Fruit fly (Drosophila melanogaster) whole organism, embryonic: Measurements from ENCODE around the gene CG46460.

Source experiments
- Ada2b ChIP-seq: fragments of 200-800 bp; sonication (Bioruptor generic); IDR thresholded peaks from 2 replicates; pipeline ENCODE4 v1.3.6; 2022; ENCODE audit warnings: missing biosample characterization, missing genetic modification characterization
- Bgb ChIP-seq: fragments of 200-800 bp; sonication (Bioruptor generic); IDR thresholded peaks from 2 replicates; pipeline ENCODE4 v1.3.6; 2022; ENCODE audit warnings: missing biosample characterization, missing genetic modification characterization; ENCODE audit not compliant: partially characterized antibody
- CG10209 ChIP-seq: fragments of 200-800 bp; sonication (Bioruptor generic); optimal IDR thresholded peaks from 3 replicates; lab custom pipeline; 2017; ENCODE audit warnings: missing biosample characterization, mild to moderate bottlenecking, missing genetic modification characterization, missing genetic modification reagents
- CG10979 ChIP-seq: fragments of 200-800 bp; sonication (Bioruptor generic); optimal IDR thresholded peaks from 2 replicates; lab custom pipeline; 2018; ENCODE audit warnings: missing biosample characterization, mild to moderate bottlenecking, missing genetic modification characterization, moderate library complexity
- CG11085 ChIP-seq: fragments of 200-800 bp; sonication (Bioruptor generic); IDR thresholded peaks from 2 replicates; pipeline ENCODE4 v1.3.6; 2022; ENCODE audit warnings: missing biosample characterization, missing genetic modification characterization
- CG12104 ChIP-seq: fragments of 200-800 bp; sonication (Bioruptor generic); optimal IDR thresholded peaks from 3 replicates; lab custom pipeline; 2016; ENCODE audit warnings: missing biosample characterization, missing genetic modification characterization
- CG14965 ChIP-seq: fragments of 200-800 bp; sonication (Bioruptor generic); optimal IDR thresholded peaks from 2 replicates; lab custom pipeline; 2016; ENCODE audit warnings: missing biosample characterization, missing genetic modification characterization, borderline replicate concordance
- CG1529 ChIP-seq: fragments of 200-800 bp; sonication (Bioruptor generic); optimal IDR thresholded peaks from 3 replicates; lab custom pipeline; 2018; ENCODE audit warnings: missing biosample characterization, missing genetic modification characterization
- CG15514 ChIP-seq: fragments of 200-800 bp; sonication (Bioruptor generic); optimal IDR thresholded peaks from 3 replicates; lab custom pipeline; 2017; ENCODE audit warnings: missing biosample characterization, missing genetic modification characterization, mild to moderate bottlenecking, moderate library complexity, missing genetic modification reagents
- CG18262 ChIP-seq: fragments of 200-800 bp; optimal IDR thresholded peaks from 3 replicates; lab custom pipeline; 2019; ENCODE audit warnings: missing biosample characterization, mild to moderate bottlenecking, missing genetic modification characterization, moderate library complexity
- CG2202 ChIP-seq: fragments of 200-800 bp; sonication (Bioruptor generic); optimal IDR thresholded peaks from 2 replicates; lab custom pipeline; 2018; ENCODE audit warnings: missing biosample characterization, mild to moderate bottlenecking, missing genetic modification characterization
- CG2875 ChIP-seq: fragments of 200-800 bp; sonication (Bioruptor generic); optimal IDR thresholded peaks from 2 replicates; lab custom pipeline; 2017; ENCODE audit warnings: missing biosample characterization, mild to moderate bottlenecking, missing genetic modification characterization, missing genetic modification reagents
- CG30403 ChIP-seq: fragments of 200-800 bp; sonication (Bioruptor generic); optimal IDR thresholded peaks from 3 replicates; lab custom pipeline; 2016; ENCODE audit warnings: missing biosample characterization, missing genetic modification characterization
- CG33557 ChIP-seq: fragments of 200-800 bp; sonication (Bioruptor generic); optimal IDR thresholded peaks from 2 replicates; lab custom pipeline; 2019; ENCODE audit warnings: missing biosample characterization, mild to moderate bottlenecking, missing genetic modification characterization, moderate library complexity
- CG7839 ChIP-seq: fragments of 200-800 bp; sonication (Bioruptor generic); optimal IDR thresholded peaks from 3 replicates; lab custom pipeline; 2018; ENCODE audit warnings: missing biosample characterization, mild to moderate bottlenecking, missing genetic modification characterization, moderate library complexity
- CG7963 ChIP-seq: fragments of 200-800 bp; sonication (Bioruptor generic); IDR thresholded peaks from 3 replicates; pipeline ENCODE4 v1.3.6; 2022; ENCODE audit warnings: missing biosample characterization, missing genetic modification characterization; ENCODE audit not compliant: partially characterized antibody
- CG8281 ChIP-seq: fragments of 200-800 bp; sonication (Bioruptor generic); optimal IDR thresholded peaks from 2 replicates; lab custom pipeline; 2018; ENCODE audit warnings: missing biosample characterization, mild to moderate bottlenecking, missing genetic modification characterization, moderate library complexity
- CG9609 ChIP-seq: fragments of 200-800 bp; sonication (Bioruptor generic); optimal IDR thresholded peaks from 3 replicates; lab custom pipeline; 2016; ENCODE audit warnings: missing biosample characterization, missing genetic modification characterization
- Dref ChIP-seq: fragments of 200-800 bp; sonication (Bioruptor generic); IDR thresholded peaks from 2 replicates; pipeline ENCODE4 v1.3.6; 2022; ENCODE audit warnings: missing biosample characterization, missing genetic modification characterization
- Ets97D ChIP-seq: fragments of 200-800 bp; sonication (Bioruptor generic); optimal IDR thresholded peaks from 3 replicates; lab custom pipeline; 2016; ENCODE audit warnings: missing biosample characterization, missing genetic modification characterization
- GATAe ChIP-seq: fragments of 200-800 bp; sonication (Bioruptor generic); conservative IDR thresholded peaks from 2 replicates; pipeline ENCODE4 v1.3.6; 2022; ENCODE audit warnings: missing biosample characterization, missing genetic modification characterization
- HLH54F ChIP-seq: fragments of 200-800 bp; sonication (Bioruptor generic); optimal IDR thresholded peaks from 3 replicates; lab custom pipeline; 2016; ENCODE audit warnings: missing biosample characterization, missing genetic modification characterization
- Hey ChIP-seq: fragments of 200-800 bp; sonication (Bioruptor generic); optimal IDR thresholded peaks from 3 replicates; lab custom pipeline; 2018; ENCODE audit warnings: missing biosample characterization, mild to moderate bottlenecking, missing genetic modification characterization
- Lhr ChIP-seq: fragments of 200-800 bp; sonication (Bioruptor generic); optimal IDR thresholded peaks from 3 replicates; lab custom pipeline; 2017; ENCODE audit warnings: mild to moderate bottlenecking, missing biosample characterization, missing genetic modification reagents, missing genetic modification characterization
- Med ChIP-seq: fragments of 200-800 bp; sonication (Bioruptor generic); peaks from one replicate; lab custom pipeline; 2016; ENCODE audit warnings: missing biosample characterization, missing genetic modification characterization, mild to moderate bottlenecking, inconsistent platforms, moderate library complexity
- Oaz ChIP-seq: fragments of 200-800 bp; sonication (Bioruptor generic); IDR thresholded peaks from 2 replicates; pipeline ENCODE4 v1.3.6; 2022; ENCODE audit warnings: missing biosample characterization, missing genetic modification characterization
- Poxn ChIP-seq: fragments of 200-800 bp; sonication (Bioruptor generic); IDR thresholded peaks from 2 replicates; pipeline ENCODE4 v1.3.6; 2022; ENCODE audit warnings: missing biosample characterization, missing genetic modification characterization
- Vsx1 ChIP-seq: fragments of 200-800 bp; sonication (Bioruptor generic); optimal IDR thresholded peaks from 2 replicates; lab custom pipeline; 2017; ENCODE audit warnings: missing biosample characterization, mild to moderate bottlenecking, missing genetic modification characterization, missing genetic modification reagents
- amos ChIP-seq: fragments of 200-800 bp; sonication (Bioruptor generic); IDR thresholded peaks from 2 replicates; pipeline ENCODE4 v1.3.6; 2022; ENCODE audit warnings: missing biosample characterization, missing genetic modification characterization; ENCODE audit not compliant: partially characterized antibody
- caup ChIP-seq: fragments of 200-800 bp; sonication (Bioruptor generic); optimal IDR thresholded peaks from 3 replicates; lab custom pipeline; 2017; ENCODE audit warnings: missing biosample characterization, mild to moderate bottlenecking, missing genetic modification characterization, moderate library complexity; ENCODE audit not compliant: severe bottlenecking
- cg ChIP-seq: fragments of 200-800 bp; sonication (Bioruptor generic); optimal IDR thresholded peaks from 3 replicates; lab custom pipeline; 2019; ENCODE audit warnings: missing biosample characterization, mild to moderate bottlenecking, missing genetic modification characterization, moderate library complexity
- chn ChIP-seq: fragments of 200-800 bp; sonication (Bioruptor generic); optimal IDR thresholded peaks from 2 replicates; lab custom pipeline; 2016; ENCODE audit warnings: missing biosample characterization, missing genetic modification characterization
- crp ChIP-seq, 2 experiments: fragments of 200-800 bp; sonication (Bioruptor generic); optimal IDR thresholded peaks; 2 replicates in 1 of 2; 3 replicates in 1 of 2; lab custom pipeline; 2017; ENCODE audit warnings: missing biosample characterization in 2 of 2, missing genetic modification characterization in 2 of 2, mild to moderate bottlenecking in 1 of 2, moderate library complexity in 1 of 2
- gro ChIP-seq: fragments of 200-800 bp; sonication (Bioruptor generic); optimal IDR thresholded peaks from 2 replicates; lab custom pipeline; 2016; ENCODE audit warnings: missing biosample characterization, missing genetic modification characterization
- ham ChIP-seq: fragments of 200-800 bp; sonication (Bioruptor generic); IDR thresholded peaks from 2 replicates; pipeline ENCODE4 v1.3.6; 2022; ENCODE audit warnings: missing biosample characterization, missing genetic modification characterization
- lmd ChIP-seq: fragments of 200-800 bp; sonication (Bioruptor generic); IDR thresholded peaks from 2 replicates; pipeline ENCODE4 v1.3.6; 2022; ENCODE audit warnings: missing biosample characterization, missing genetic modification characterization
- lola ChIP-seq, 3 experiments: fragments of >200 bp in 2 of 3; fragments of 200-800 bp in 1 of 3; sonication (Bioruptor generic) in 1 of 3; optimal IDR thresholded peaks; 2 replicates each; lab custom pipeline; 2017 to 2019; ENCODE audit warnings: missing biosample characterization in 3 of 3, missing genetic modification characterization in 3 of 3, mild to moderate bottlenecking in 1 of 3, moderate library complexity in 1 of 3
- mam ChIP-seq: fragments of 200-800 bp; sonication (Bioruptor generic); optimal IDR thresholded peaks from 3 replicates; lab custom pipeline; 2016; ENCODE audit warnings: missing biosample characterization, missing genetic modification characterization
- nom ChIP-seq: fragments of 200-800 bp; sonication (Bioruptor generic); optimal IDR thresholded peaks from 2 replicates; lab custom pipeline; 2017; ENCODE audit warnings: missing biosample characterization, missing genetic modification characterization, mild to moderate bottlenecking, moderate library complexity, missing genetic modification reagents
- org-1 ChIP-seq: fragments of 200-800 bp; sonication (Bioruptor generic); optimal IDR thresholded peaks from 2 replicates; lab custom pipeline; 2017; ENCODE audit warnings: missing biosample characterization, missing genetic modification characterization
- p53 ChIP-seq: fragments of 200-800 bp; sonication (Bioruptor generic); optimal IDR thresholded peaks from 2 replicates; lab custom pipeline; 2016; ENCODE audit warnings: missing biosample characterization, missing genetic modification characterization
- so ChIP-seq: fragments of 200-800 bp; sonication (Bioruptor generic); IDR thresholded peaks from 3 replicates; pipeline ENCODE4 v1.3.6; 2022; ENCODE audit warnings: missing biosample characterization, missing genetic modification characterization
- tap ChIP-seq: fragments of 200-800 bp; optimal IDR thresholded peaks from 3 replicates; lab custom pipeline; 2019; ENCODE audit warnings: missing biosample characterization, mild to moderate bottlenecking, missing genetic modification characterization, moderate library complexity
- trem ChIP-seq: fragments of 200-800 bp; optimal IDR thresholded peaks from 3 replicates; lab custom pipeline; 2019; ENCODE audit warnings: missing biosample characterization, mild to moderate bottlenecking, missing genetic modification characterization, moderate library complexity
- vnd ChIP-seq: fragments of 200-800 bp; sonication (Bioruptor generic); IDR thresholded peaks from 3 replicates; pipeline ENCODE4 v1.3.6; 2022; ENCODE audit warnings: missing biosample characterization, missing genetic modification characterization; ENCODE audit not compliant: partially characterized antibody
- zfh1 ChIP-seq: fragments of 200-800 bp; sonication (Bioruptor generic); IDR thresholded peaks from 3 replicates; pipeline ENCODE4 v1.3.6; 2022; ENCODE audit warnings: missing biosample characterization, missing genetic modification characterization

Gene CG46460

DNA sequence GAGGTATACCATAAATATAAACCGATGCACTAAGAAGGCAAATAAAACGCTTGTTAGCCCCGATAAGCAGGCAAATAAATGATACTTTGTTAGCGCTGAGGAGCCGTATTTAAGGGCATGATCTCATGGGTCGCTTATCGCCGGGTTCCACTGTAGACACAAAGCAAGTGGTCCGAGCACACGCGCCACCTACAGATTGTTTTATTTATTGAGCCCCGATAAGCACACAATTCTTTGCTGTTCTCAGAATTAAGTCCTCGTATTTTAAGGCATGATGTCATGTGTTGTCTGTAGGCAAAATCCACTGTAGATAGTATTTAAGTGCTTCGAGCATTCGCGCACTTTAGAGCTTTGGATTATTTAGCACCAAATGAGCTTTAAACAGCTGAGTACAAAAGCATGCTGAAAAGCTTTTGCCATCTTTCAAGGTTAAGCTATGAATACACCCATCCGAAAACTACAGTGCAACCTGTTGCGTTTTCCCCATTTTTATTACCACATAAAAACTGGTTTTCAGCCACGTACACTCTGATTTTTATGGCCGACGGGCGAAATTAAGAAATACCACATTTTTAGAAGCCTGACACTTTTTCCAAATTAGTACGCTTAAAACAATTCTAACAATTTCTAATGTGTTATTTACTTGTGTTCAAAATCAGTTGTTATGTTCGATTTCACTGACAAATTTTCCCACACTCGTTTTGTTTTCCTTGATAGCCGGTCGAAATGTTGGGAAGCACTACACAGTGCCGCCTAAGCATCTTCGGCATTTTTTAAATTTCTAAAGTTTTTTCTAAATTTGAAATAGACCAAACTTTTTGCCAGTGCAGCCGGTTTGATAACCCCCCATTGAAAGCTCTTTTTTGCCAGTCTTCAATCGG lies 12.6 kb upstream of the CG46460 start, which contains the start of gene Sqor (continued):
- TF ChIP-seq Oaz (GFP tag; lab: Robert Waterston, UW) (peak; percentile 72), CG15514 (GFP tag; lab: Kevin White, UChicago) (peak; percentile 74), chn (peak; percentile 81), lola (GFP tag; optimal IDR thresholded peaks at IDR 0.05; lab: Kevin White, UChicago) (peak in 1 of 3 experiments; percentile 64), HLH54F (GFP tag; lab: Kevin White, UChicago) (peak; percentile 87), Dref (GFP tag; lab: Robert Waterston, UW) (no peak; the same call in 1 of the 2 replicates), CG7839 (peak; percentile 89), CG1529 (GFP tag; lab: Kevin White, UChicago) (peak; percentile 69), CG2875 (GFP tag; lab: Kevin White, UChicago) (peak; percentile 31), Ets97D (GFP tag; lab: Kevin White, UChicago) (peak; percentile 20), mam (GFP tag; lab: Kevin White, UChicago) (peak; percentile 90), Lhr (GFP tag; lab: Kevin White, UChicago) (peak; percentile 28), tap (tag; lab: Kevin White, UChicago) (peak; percentile 82), Hey (tag; lab: Kevin White, UChicago) (peak; percentile 77), CG12104 (GFP tag; lab: Kevin White, UChicago) (peak; percentile 74), CG33557 (GFP tag; lab: Kevin White, UChicago) (peak; percentile 2), CG10979 (tag; lab: Kevin White, UChicago) (peak; percentile 33), Poxn (peak; percentile 61), gro (GFP tag; lab: Kevin White, UChicago) (peak; percentile 91), CG9609 (peak; percentile 89), CG18262 (tag; lab: Kevin White, UChicago) (peak; percentile 80), so (GFP tag; lab: Robert Waterston, UW) (peak; percentile 85), caup (GFP tag; lab: Kevin White, UChicago) (peak; percentile 87), CG2202 (tag; lab: Kevin White, UChicago) (peak; percentile 43), p53 (GFP tag; lab: Kevin White, UChicago) (peak; percentile 79), Vsx1 (no peak), cg (GFP tag; lab: Kevin White, UChicago) (peak; percentile 20), org-1 (GFP tag; lab: Kevin White, UChicago) (peak; percentile 85), Med (GFP tag; lab: Kevin White, UChicago) (peak; percentile 98), GATAe (GFP tag; lab: Robert Waterston, UW) (peak; percentile 66), Ada2b (GFP tag; lab: Robert Waterston, UW) (peak; percentile 81), trem (tag; lab: Kevin White, UChicago) (peak; percentile 30), ham (GFP tag; lab: Robert Waterston, UW) (peak; percentile 70; the same call in 1 of the 2 replicates), CG11085 (GFP tag; lab: Robert Waterston, UW) (no peak; the same call in 1 of the 2 replicates), CG8281 (tag; lab: Kevin White, UChicago) (peak; percentile 78), CG7963 (GFP tag; lab: Robert Waterston, UW) (no peak), vnd (GFP tag; lab: Robert Waterston, UW) (no peak), crp (GFP tag; optimal IDR thresholded peaks at IDR 0.05; lab: Kevin White, UChicago) (peak in 1 of 2 experiments; percentile 80), Bgb (GFP tag; lab: Robert Waterston, UW) (peak; percentile 36; the same call in 1 of the 2 replicates), CG10209 (peak; percentile 89), amos (GFP tag; lab: Robert Waterston, UW) (peak; percentile 36; the same call in 1 of the 2 replicates), CG30403 (GFP tag; lab: Kevin White, UChicago) (peak; percentile 91), lmd (GFP tag; lab: Robert Waterston, UW) (peak; percentile 77), CG14965 (GFP tag; lab: Kevin White, UChicago) (peak; percentile 41), zfh1 (peak; percentile 66; the same call in 2 of the 3 replicates), nom (GFP tag; lab: Kevin White, UChicago) (peak; percentile 91)
